Fruit fly (Drosophila melanogaster) whole organism, adult: Measurements from ENCODE around the gene hdm.

Source experiments
- CG14711 ChIP-seq: fragments of 200-800 bp; sonication (Bioruptor generic); optimal IDR thresholded peaks from 2 replicates; lab custom pipeline; 2018; ENCODE audit warnings: missing biosample characterization, mild to moderate bottlenecking, missing genetic modification characterization, moderate library complexity
- CG33017 ChIP-seq: fragments of 200-800 bp; sonication (Bioruptor generic); optimal IDR thresholded peaks from 2 replicates; lab custom pipeline; 2018; ENCODE audit warnings: missing biosample characterization, mild to moderate bottlenecking, missing genetic modification characterization, moderate library complexity
- CG5204 ChIP-seq: fragments of 200-800 bp; sonication (Bioruptor generic); optimal IDR thresholded peaks from 2 replicates; lab custom pipeline; 2016; ENCODE audit warnings: missing biosample characterization, missing genetic modification characterization
- Clk ChIP-seq: fragments of 200-800 bp; sonication (Bioruptor generic); optimal IDR thresholded peaks from 2 replicates; lab custom pipeline; 2017; ENCODE audit warnings: missing biosample characterization, missing genetic modification characterization
- Crg-1 ChIP-seq: fragments of 200-800 bp; sonication (Bioruptor generic); optimal IDR thresholded peaks from 2 replicates; lab custom pipeline; 2016; ENCODE audit warnings: missing biosample characterization, missing genetic modification characterization
- Hr96 ChIP-seq: fragments of 200-800 bp; sonication (Bioruptor generic); optimal IDR thresholded peaks from 2 replicates; lab custom pipeline; 2016; ENCODE audit warnings: missing biosample characterization, missing genetic modification characterization
- bab1 ChIP-seq: fragments of 200-800 bp; sonication (Bioruptor generic); optimal IDR thresholded peaks from 3 replicates; lab custom pipeline; 2019; ENCODE audit warnings: missing biosample characterization, mild to moderate bottlenecking, missing genetic modification characterization, moderate library complexity
- cic ChIP-seq: fragments of 200-800 bp; sonication (Bioruptor generic); optimal IDR thresholded peaks from 2 replicates; lab custom pipeline; 2017; ENCODE audit warnings: missing biosample characterization, mild to moderate bottlenecking, missing genetic modification characterization, moderate library complexity
- kay ChIP-seq: fragments of 200-800 bp; sonication (Bioruptor generic); peaks from one replicate; lab custom pipeline; 2016; ENCODE audit warnings: missing biosample characterization, missing genetic modification characterization, borderline replicate concordance
- ovo ChIP-seq: fragments of 200-800 bp; sonication (Bioruptor generic); optimal IDR thresholded peaks from 2 replicates; lab custom pipeline; 2016; ENCODE audit warnings: missing biosample characterization, missing genetic modification characterization
- pad ChIP-seq: fragments of 200-800 bp; sonication (Bioruptor generic); optimal IDR thresholded peaks from 3 replicates; lab custom pipeline; 2017; ENCODE audit warnings: missing biosample characterization, missing genetic modification characterization, mild to moderate bottlenecking, moderate library complexity, missing genetic modification reagents
- tj ChIP-seq: fragments of 200-800 bp; sonication (Bioruptor generic); optimal IDR thresholded peaks from 3 replicates; lab custom pipeline; 2017; ENCODE audit warnings: missing biosample characterization, mild to moderate bottlenecking, missing genetic modification characterization, moderate library complexity

- TF ChIP-seq ovo (GFP tag; lab: Kevin White, UChicago): no peak
- no peak for TF ChIP-seq pad
- TF ChIP-seq tj (GFP tag; lab: Kevin White, UChicago): no peak
- no peak for TF ChIP-seq Clk (GFP tag; lab: Kevin White, UChicago)
- TF ChIP-seq CG5204 (GFP tag; lab: Kevin White, UChicago): no peak
- no peak for TF ChIP-seq CG14711
- no peak for TF ChIP-seq kay (GFP tag; lab: Kevin White, UChicago)
- no peak for TF ChIP-seq Crg-1 (GFP tag; lab: Kevin White, UChicago)
- no peak for TF ChIP-seq CG33017 (tag; lab: Kevin White, UChicago)
- TF ChIP-seq Hr96 (GFP tag; lab: Kevin White, UChicago): no peak
- TF ChIP-seq bab1 (GFP tag; lab: Kevin White, UChicago): no peak
- no peak for TF ChIP-seq cic
Observed at dm6 chrX:7963724-7964123, 43.8 kb upstream of the hdm start, which contains the start of gene sn.
